Fruit fly (Drosophila melanogaster) whole organism, embryonic: ENCODE measurements around the gene IscU.

Experiments used
- Adf1 ChIP-seq: fragments of 200-800 bp; sonication (Bioruptor generic); IDR thresholded peaks from 2 replicates; pipeline ENCODE4 v1.3.6; 2022; ENCODE audit warnings: missing biosample characterization, missing genetic modification characterization
- B-H2 ChIP-seq: fragments of 200-800 bp; sonication (Bioruptor generic); optimal IDR thresholded peaks from 2 replicates; lab custom pipeline; 2018; ENCODE audit warnings: missing biosample characterization, mild to moderate bottlenecking, missing genetic modification characterization
- CG10462 ChIP-seq: fragments of 200-800 bp; sonication (Bioruptor generic); optimal IDR thresholded peaks from 2 replicates; lab custom pipeline; 2016; ENCODE audit warnings: missing biosample characterization, missing genetic modification characterization
- CG10543 ChIP-seq: fragments of 200-800 bp; sonication (Bioruptor generic); optimal IDR thresholded peaks from 3 replicates; lab custom pipeline; 2017; ENCODE audit warnings: missing biosample characterization, mild to moderate bottlenecking, missing genetic modification characterization, moderate library complexity
- CG11398 ChIP-seq: fragments of 200-800 bp; sonication (Bioruptor generic); optimal IDR thresholded peaks from 2 replicates; lab custom pipeline; 2016; ENCODE audit warnings: missing biosample characterization, missing genetic modification characterization
- CG12104 ChIP-seq: fragments of 200-800 bp; sonication (Bioruptor generic); optimal IDR thresholded peaks from 3 replicates; lab custom pipeline; 2016; ENCODE audit warnings: missing biosample characterization, missing genetic modification characterization
- CG12219 ChIP-seq: fragments of 200-800 bp; sonication (Bioruptor generic); optimal IDR thresholded peaks from 3 replicates; lab custom pipeline; 2018; ENCODE audit warnings: missing biosample characterization, mild to moderate bottlenecking, missing genetic modification characterization
- CG12769 ChIP-seq: fragments of 200-800 bp; sonication (Bioruptor generic); optimal IDR thresholded peaks from 2 replicates; lab custom pipeline; 2019; ENCODE audit warnings: missing biosample characterization, mild to moderate bottlenecking, missing genetic modification characterization, moderate library complexity
- CG13296 ChIP-seq: fragments of 200-800 bp; sonication (Bioruptor generic); optimal IDR thresholded peaks from 3 replicates; lab custom pipeline; 2018; ENCODE audit warnings: missing biosample characterization, mild to moderate bottlenecking, missing genetic modification characterization
- CG13894 ChIP-seq: fragments of 200-800 bp; sonication (Bioruptor generic); optimal IDR thresholded peaks from 3 replicates; lab custom pipeline; 2018; ENCODE audit warnings: missing biosample characterization, mild to moderate bottlenecking, missing genetic modification characterization, moderate library complexity
- CG14710 ChIP-seq: fragments of 200-800 bp; sonication (Bioruptor generic); optimal IDR thresholded peaks from 3 replicates; lab custom pipeline; 2019; ENCODE audit warnings: missing biosample characterization, mild to moderate bottlenecking, missing genetic modification characterization, moderate library complexity
- CG1603 ChIP-seq: fragments of 200-800 bp; sonication (Bioruptor generic); optimal IDR thresholded peaks from 2 replicates; lab custom pipeline; 2019; ENCODE audit warnings: missing biosample characterization, mild to moderate bottlenecking, missing genetic modification characterization, moderate library complexity
- CG18619 ChIP-seq: fragments of 200-800 bp; sonication (Bioruptor generic); optimal IDR thresholded peaks from 3 replicates; lab custom pipeline; 2017; ENCODE audit warnings: missing biosample characterization, mild to moderate bottlenecking, missing genetic modification characterization
- CG3281 ChIP-seq: fragments of 200-800 bp; sonication (Bioruptor generic); optimal IDR thresholded peaks from 3 replicates; lab custom pipeline; 2017; ENCODE audit warnings: missing biosample characterization, mild to moderate bottlenecking, missing genetic modification characterization
- CG4730 ChIP-seq: fragments of 200-800 bp; sonication (Bioruptor generic); IDR thresholded peaks from 2 replicates; pipeline ENCODE4 v1.3.6; 2022; ENCODE audit warnings: missing biosample characterization, missing genetic modification characterization
- CG6765 ChIP-seq: fragments of 200-800 bp; sonication (Bioruptor generic); optimal IDR thresholded peaks from 3 replicates; lab custom pipeline; 2017; ENCODE audit warnings: missing biosample characterization, mild to moderate bottlenecking, missing genetic modification characterization
- CG7556 ChIP-seq: fragments of 200-800 bp; sonication (Bioruptor generic); optimal IDR thresholded peaks from 2 replicates; lab custom pipeline; 2017; ENCODE audit warnings: missing biosample characterization, mild to moderate bottlenecking, missing genetic modification characterization
- CG7745 ChIP-seq: fragments of 200-800 bp; sonication (Bioruptor generic); optimal IDR thresholded peaks from 2 replicates; lab custom pipeline; 2018; ENCODE audit warnings: missing biosample characterization, mild to moderate bottlenecking, missing genetic modification characterization, moderate library complexity
- CG7928 ChIP-seq: fragments of 200-800 bp; sonication (Bioruptor generic); optimal IDR thresholded peaks from 2 replicates; lab custom pipeline; 2017; ENCODE audit warnings: missing biosample characterization, mild to moderate bottlenecking, missing genetic modification characterization
- CG7987 ChIP-seq: fragments of 200-800 bp; sonication (Bioruptor generic); optimal IDR thresholded peaks from 2 replicates; lab custom pipeline; 2018; ENCODE audit warnings: missing biosample characterization, mild to moderate bottlenecking, missing genetic modification characterization, moderate library complexity
- CG8478 ChIP-seq: fragments of >200 bp; optimal IDR thresholded peaks from 2 replicates; lab custom pipeline; 2018
- CHES-1-like ChIP-seq: fragments of 200-800 bp; sonication (Bioruptor generic); optimal IDR thresholded peaks from 2 replicates; lab custom pipeline; 2016; ENCODE audit warnings: missing biosample characterization, missing genetic modification characterization
- Camta ChIP-seq: fragments of 200-800 bp; sonication (Bioruptor generic); optimal IDR thresholded peaks from 2 replicates; lab custom pipeline; 2016; ENCODE audit warnings: missing biosample characterization, missing genetic modification characterization
- CoRest ChIP-seq: fragments of 200-800 bp; sonication (Bioruptor generic); optimal IDR thresholded peaks from 3 replicates; lab custom pipeline; 2018; ENCODE audit warnings: missing biosample characterization, mild to moderate bottlenecking, missing genetic modification characterization, moderate library complexity
- Dbx ChIP-seq: fragments of 200-800 bp; sonication (Bioruptor generic); IDR thresholded peaks from 3 replicates; pipeline ENCODE4 v1.3.6; 2022; ENCODE audit warnings: missing biosample characterization, missing genetic modification characterization
- Deaf1 ChIP-seq: fragments of 200-800 bp; optimal IDR thresholded peaks from 3 replicates; lab custom pipeline; 2019; ENCODE audit warnings: missing biosample characterization, mild to moderate bottlenecking, missing genetic modification characterization, moderate library complexity
- Doc2 ChIP-seq: fragments of 200-800 bp; sonication (Bioruptor generic); IDR thresholded peaks from 2 replicates; pipeline ENCODE4 v1.3.6; 2022; ENCODE audit warnings: missing biosample characterization, missing genetic modification characterization
- Gsc ChIP-seq: fragments of 200-800 bp; sonication (Bioruptor generic); IDR thresholded peaks from 2 replicates; pipeline ENCODE4 v1.3.6; 2022; ENCODE audit warnings: missing biosample characterization, missing genetic modification characterization
- Mes4 ChIP-seq: fragments of 200-800 bp; sonication (Bioruptor generic); optimal IDR thresholded peaks from 2 replicates; lab custom pipeline; 2016; ENCODE audit warnings: missing biosample characterization, missing genetic modification characterization
- Trl ChIP-seq, 3 experiments: fragments of >200 bp in 2 of 3; fragments of 200-800 bp in 1 of 3; sonication (Bioruptor generic) in 1 of 3; optimal IDR thresholded peaks; 2 replicates in 1 of 3; 3 replicates in 2 of 3; lab custom pipeline; 2016 to 2017; ENCODE audit warnings: missing biosample characterization in 1 of 3, missing genetic modification characterization in 1 of 3
- Xrp1 ChIP-seq: fragments of 200-800 bp; sonication (Bioruptor generic); IDR thresholded peaks from 2 replicates; pipeline ENCODE4 v1.3.6; 2022; ENCODE audit warnings: missing biosample characterization, missing genetic modification characterization
- chinmo ChIP-seq: fragments of 200-800 bp; sonication (Bioruptor generic); IDR thresholded peaks from 4 replicates; pipeline ENCODE4 v1.3.6; 2022; ENCODE audit warnings: missing biosample characterization, missing genetic modification characterization; ENCODE audit not compliant: partially characterized antibody
- emc ChIP-seq: fragments of 200-800 bp; sonication (Bioruptor generic); optimal IDR thresholded peaks from 2 replicates; lab custom pipeline; 2016; ENCODE audit warnings: missing biosample characterization, missing genetic modification characterization
- fu2 ChIP-seq: fragments of 200-800 bp; sonication (Bioruptor generic); optimal IDR thresholded peaks from 2 replicates; lab custom pipeline; 2016; ENCODE audit warnings: missing biosample characterization, missing genetic modification characterization
- gt ChIP-seq: fragments of 200-800 bp; sonication (Bioruptor generic); IDR thresholded peaks from 2 replicates; pipeline ENCODE4 v1.3.6; 2022; ENCODE audit warnings: missing biosample characterization, missing genetic modification characterization
- jigr1 ChIP-seq: fragments of 200-800 bp; sonication (Bioruptor generic); IDR thresholded peaks from 3 replicates; pipeline ENCODE4 v1.3.6; 2022; ENCODE audit warnings: missing biosample characterization, missing genetic modification characterization
- mam ChIP-seq: fragments of 200-800 bp; sonication (Bioruptor generic); optimal IDR thresholded peaks from 3 replicates; lab custom pipeline; 2016; ENCODE audit warnings: missing biosample characterization, missing genetic modification characterization
- pita ChIP-seq: fragments of 200-800 bp; sonication (Bioruptor generic); optimal IDR thresholded peaks from 2 replicates; lab custom pipeline; 2017; ENCODE audit warnings: missing biosample characterization, mild to moderate bottlenecking, missing genetic modification characterization
- pum ChIP-seq: fragments of 200-800 bp; sonication (Bioruptor generic); optimal IDR thresholded peaks from 2 replicates; lab custom pipeline; 2016; ENCODE audit warnings: missing biosample characterization, missing genetic modification characterization
- run ChIP-seq: fragments of 200-800 bp; sonication (Bioruptor generic); optimal IDR thresholded peaks from 3 replicates; lab custom pipeline; 2018; ENCODE audit warnings: missing biosample characterization, mild to moderate bottlenecking, missing genetic modification characterization
- salm ChIP-seq: fragments of 200-800 bp; sonication (Bioruptor generic); optimal IDR thresholded peaks from 2 replicates; lab custom pipeline; 2018; ENCODE audit warnings: missing biosample characterization, mild to moderate bottlenecking, missing genetic modification characterization
- schlank ChIP-seq: fragments of 200-800 bp; sonication (Bioruptor generic); optimal IDR thresholded peaks from 2 replicates; lab custom pipeline; 2018; ENCODE audit warnings: missing biosample characterization, mild to moderate bottlenecking, missing genetic modification characterization
- slou ChIP-seq: fragments of 200-800 bp; sonication (Bioruptor generic); optimal IDR thresholded peaks from 3 replicates; lab custom pipeline; 2016; ENCODE audit warnings: missing biosample characterization, missing genetic modification characterization
- sqz ChIP-seq: fragments of 200-800 bp; sonication (Bioruptor generic); optimal IDR thresholded peaks from 3 replicates; lab custom pipeline; 2018; ENCODE audit warnings: missing biosample characterization, mild to moderate bottlenecking, missing genetic modification characterization
- stc ChIP-seq: fragments of 200-800 bp; sonication (Bioruptor generic); IDR thresholded peaks from 2 replicates; pipeline ENCODE4 v1.3.6; 2022; ENCODE audit warnings: missing biosample characterization, missing genetic modification characterization
- tio ChIP-seq: fragments of 200-800 bp; sonication (Bioruptor generic); optimal IDR thresholded peaks from 2 replicates; lab custom pipeline; 2017; ENCODE audit warnings: missing biosample characterization, missing genetic modification characterization, inconsistent platforms
- trem ChIP-seq: fragments of 200-800 bp; optimal IDR thresholded peaks from 3 replicates; lab custom pipeline; 2019; ENCODE audit warnings: missing biosample characterization, mild to moderate bottlenecking, missing genetic modification characterization, moderate library complexity
- trh ChIP-seq: fragments of 200-800 bp; sonication (Bioruptor generic); optimal IDR thresholded peaks from 2 replicates; lab custom pipeline; 2016; ENCODE audit warnings: missing biosample characterization, missing genetic modification characterization
- zen ChIP-seq: fragments of 200-800 bp; sonication (Bioruptor generic); optimal IDR thresholded peaks from 3 replicates; lab custom pipeline; 2018; ENCODE audit warnings: missing biosample characterization, mild to moderate bottlenecking, missing genetic modification characterization, moderate library complexity

Gene IscU

dm6 chr3R:8810397-8811184 lies 13.4 kb downstream of the IscU start (continued):
- peak; percentile 23 for TF ChIP-seq pum
- TF ChIP-seq trh (GFP tag; lab: Kevin White, UChicago): peak; percentile 39
- TF ChIP-seq CG1603 (tag; lab: Kevin White, UChicago): peak; percentile 93
- peak; percentile 90 for TF ChIP-seq CG12219 (GFP tag; lab: Kevin White, UChicago)
- TF ChIP-seq gt (GFP tag; lab: Robert Waterston, UW): no peak
- TF ChIP-seq tio: peak; percentile 64
- peak; percentile 96 for TF ChIP-seq CG12769 (tag; lab: Kevin White, UChicago)
- TF ChIP-seq CG4730 (GFP tag; lab: Robert Waterston, UW): peak; percentile 19; the same call in 1 of the 2 replicates
- TF ChIP-seq CG7745 (tag; lab: Kevin White, UChicago): peak; percentile 95
- peak; percentile 71 for TF ChIP-seq Camta (GFP tag; lab: Kevin White, UChicago)
- peak; percentile 48 for TF ChIP-seq CG7928 (GFP tag; lab: Kevin White, UChicago)
- 0 out of 3 replicates have a peak, but pooled peaks have one; percentile 18 for TF ChIP-seq jigr1 (GFP tag; lab: Robert Waterston, UW)
- TF ChIP-seq CG13296 (GFP tag; lab: Kevin White, UChicago): peak; percentile 94
- TF ChIP-seq CG3281 (GFP tag; lab: Kevin White, UChicago): peak; percentile 70
- peak; percentile 85 for TF ChIP-seq sqz (GFP tag; lab: Kevin White, UChicago)
- no peak for TF ChIP-seq trem (tag; lab: Kevin White, UChicago)
- peak; percentile 3 for TF ChIP-seq Deaf1 (tag; lab: Kevin White, UChicago)
- TF ChIP-seq CG7556 (GFP tag; lab: Kevin White, UChicago): peak; percentile 59
- peak; percentile 32 for TF ChIP-seq zen
- TF ChIP-seq fu2: peak; percentile 14
- TF ChIP-seq CG18619 (GFP tag; lab: Kevin White, UChicago): peak; percentile 90
- peak; percentile 33 for TF ChIP-seq slou (GFP tag; lab: Kevin White, UChicago)
- peak; percentile 99 for TF ChIP-seq CG7987 (GFP tag; lab: Kevin White, UChicago)
- TF ChIP-seq CG10543 (GFP tag; lab: Kevin White, UChicago): peak; percentile 98
- peak; percentile 98 for TF ChIP-seq CG13894 (tag; lab: Kevin White, UChicago)
- peak; percentile 95 for TF ChIP-seq salm (tag; lab: Kevin White, UChicago)
- TF ChIP-seq Trl (optimal IDR thresholded peaks at IDR 0.05; lab: Kevin White, UChicago): no peak
- peak; percentile 41 for TF ChIP-seq Trl (GFP tag; optimal IDR thresholded peaks at IDR 0.05; lab: Kevin White, UChicago)
- peak; percentile 64 for TF ChIP-seq stc (GFP tag; lab: Robert Waterston, UW)
- TF ChIP-seq run (tag; lab: Kevin White, UChicago): peak; percentile 77
- TF ChIP-seq CG12104 (GFP tag; lab: Kevin White, UChicago): peak; percentile 89
- TF ChIP-seq CoRest (tag; lab: Kevin White, UChicago): peak; percentile 57
- peak; percentile 84 for TF ChIP-seq CG6765
- TF ChIP-seq Adf1 (GFP tag; lab: Robert Waterston, UW): peak; percentile 59; the same call in 1 of the 2 replicates
- peak; percentile 74 for TF ChIP-seq Dbx (GFP tag; lab: Robert Waterston, UW)
- TF ChIP-seq emc: peak; percentile 25
- TF ChIP-seq CHES-1-like (GFP tag; lab: Kevin White, UChicago): peak; percentile 67
- peak; percentile 69 for TF ChIP-seq mam (GFP tag; lab: Kevin White, UChicago)
- no peak for TF ChIP-seq Doc2 (GFP tag; lab: Robert Waterston, UW)
- TF ChIP-seq Mes4: peak; percentile 82
- TF ChIP-seq B-H2 (GFP tag; lab: Kevin White, UChicago): peak; percentile 93
- peak; percentile 71 for TF ChIP-seq CG14710 (tag; lab: Kevin White, UChicago)
- TF ChIP-seq Gsc (GFP tag; lab: Robert Waterston, UW): no peak
- TF ChIP-seq chinmo (GFP tag; lab: Robert Waterston, UW): peak; percentile 95
- peak; percentile 90 for TF ChIP-seq CG11398
- no peak for TF ChIP-seq pita (GFP tag; lab: Kevin White, UChicago)
- TF ChIP-seq CG10462 (GFP tag; lab: Kevin White, UChicago): peak; percentile 63
- TF ChIP-seq schlank: peak; percentile 93
- no peak for TF ChIP-seq CG8478 (lab: Kevin White, UChicago)
- TF ChIP-seq Xrp1 (GFP tag; lab: Robert Waterston, UW): peak; percentile 88
